Fruit fly (Drosophila melanogaster) whole organism, embryonic: ENCODE measurements around the gene Tep4.

Source experiments
- Abd-B ChIP-seq: fragments of 200-800 bp; sonication (Bioruptor generic); optimal IDR thresholded peaks from 2 replicates; lab custom pipeline; 2018; ENCODE audit warnings: missing biosample characterization, mild to moderate bottlenecking, missing genetic modification characterization, moderate library complexity
- Adf1 ChIP-seq: fragments of 200-800 bp; sonication (Bioruptor generic); IDR thresholded peaks from 2 replicates; pipeline ENCODE4 v1.3.6; 2022; ENCODE audit warnings: missing biosample characterization, missing genetic modification characterization
- Aef1 ChIP-seq: fragments of 200-800 bp; sonication (Bioruptor generic); IDR thresholded peaks from 3 replicates; pipeline ENCODE4 v1.3.6; 2022; ENCODE audit warnings: missing biosample characterization, missing genetic modification characterization
- BEAF-32 ChIP-seq: fragments of 200-800 bp; sonication (Bioruptor generic); optimal IDR thresholded peaks from 3 replicates; lab custom pipeline; 2017; ENCODE audit warnings: missing biosample characterization, missing genetic modification characterization, mild to moderate bottlenecking, moderate library complexity, missing genetic modification reagents
- CG10565 ChIP-seq: fragments of 200-800 bp; sonication (Bioruptor generic); optimal IDR thresholded peaks from 3 replicates; lab custom pipeline; 2016; ENCODE audit warnings: missing biosample characterization, mild to moderate bottlenecking, missing genetic modification characterization
- CG10654 ChIP-seq: fragments of 200-800 bp; sonication (Bioruptor generic); optimal IDR thresholded peaks from 2 replicates; lab custom pipeline; 2016; ENCODE audit warnings: missing biosample characterization, missing genetic modification characterization
- CG11085 ChIP-seq: fragments of 200-800 bp; sonication (Bioruptor generic); IDR thresholded peaks from 2 replicates; pipeline ENCODE4 v1.3.6; 2022; ENCODE audit warnings: missing biosample characterization, missing genetic modification characterization
- CG13123 ChIP-seq: fragments of 200-800 bp; sonication (Bioruptor generic); optimal IDR thresholded peaks from 2 replicates; lab custom pipeline; 2016; ENCODE audit warnings: missing biosample characterization, missing genetic modification characterization
- CG14667 ChIP-seq: fragments of 200-800 bp; sonication (Bioruptor generic); IDR thresholded peaks from 2 replicates; pipeline ENCODE4 v1.3.6; 2022; ENCODE audit warnings: missing biosample characterization, missing genetic modification characterization
- CG16813 ChIP-seq: fragments of 200-800 bp; sonication (Bioruptor generic); IDR thresholded peaks from 3 replicates; pipeline ENCODE4 v1.3.6; 2022; ENCODE audit warnings: missing biosample characterization, missing genetic modification characterization; ENCODE audit not compliant: partially characterized antibody
- CG16815 ChIP-seq: fragments of 200-800 bp; sonication (Bioruptor generic); optimal IDR thresholded peaks from 3 replicates; lab custom pipeline; 2017; ENCODE audit warnings: missing biosample characterization, mild to moderate bottlenecking, missing genetic modification characterization
- CG17328 ChIP-seq: fragments of 200-800 bp; sonication (Bioruptor generic); IDR thresholded peaks from 2 replicates; pipeline ENCODE4 v1.3.6; 2022; ENCODE audit warnings: missing biosample characterization, missing genetic modification characterization
- CG17802 ChIP-seq: fragments of 200-800 bp; sonication (Bioruptor generic); optimal IDR thresholded peaks from 2 replicates; lab custom pipeline; 2018; ENCODE audit warnings: missing biosample characterization, mild to moderate bottlenecking, missing genetic modification characterization, moderate library complexity
- CG3163 ChIP-seq: fragments of 200-800 bp; sonication (Bioruptor generic); optimal IDR thresholded peaks from 3 replicates; lab custom pipeline; 2016; ENCODE audit warnings: missing biosample characterization, missing genetic modification characterization
- CG5180 ChIP-seq: fragments of 200-800 bp; sonication (Bioruptor generic); optimal IDR thresholded peaks from 3 replicates; lab custom pipeline; 2017; ENCODE audit warnings: missing biosample characterization, missing genetic modification characterization, mild to moderate bottlenecking, moderate library complexity, missing genetic modification reagents
- CG7745 ChIP-seq: fragments of 200-800 bp; sonication (Bioruptor generic); optimal IDR thresholded peaks from 2 replicates; lab custom pipeline; 2018; ENCODE audit warnings: missing biosample characterization, mild to moderate bottlenecking, missing genetic modification characterization, moderate library complexity
- CG8478 ChIP-seq: fragments of >200 bp; optimal IDR thresholded peaks from 2 replicates; lab custom pipeline; 2018
- CG9727 ChIP-seq: fragments of 200-800 bp; sonication (Bioruptor generic); optimal IDR thresholded peaks from 3 replicates; lab custom pipeline; 2017; ENCODE audit warnings: missing biosample characterization, mild to moderate bottlenecking, missing genetic modification characterization
- Dip3 ChIP-seq: fragments of 200-800 bp; sonication (Bioruptor generic); optimal IDR thresholded peaks from 3 replicates; lab custom pipeline; 2016; ENCODE audit warnings: missing biosample characterization, missing genetic modification characterization
- E2f2 ChIP-seq: fragments of 200-800 bp; sonication (Bioruptor generic); IDR thresholded peaks from 2 replicates; pipeline ENCODE4 v1.3.6; 2022; ENCODE audit warnings: missing biosample characterization, missing genetic modification characterization
- Fer1 ChIP-seq: fragments of 200-800 bp; sonication (Bioruptor generic); optimal IDR thresholded peaks from 2 replicates; lab custom pipeline; 2017; ENCODE audit warnings: missing biosample characterization, mild to moderate bottlenecking, missing genetic modification characterization
- HLH54F ChIP-seq: fragments of 200-800 bp; sonication (Bioruptor generic); optimal IDR thresholded peaks from 3 replicates; lab custom pipeline; 2016; ENCODE audit warnings: missing biosample characterization, missing genetic modification characterization
- HmgZ ChIP-seq: fragments of 200-800 bp; sonication (Bioruptor generic); optimal IDR thresholded peaks from 2 replicates; lab custom pipeline; 2018; ENCODE audit warnings: missing biosample characterization, mild to moderate bottlenecking, missing genetic modification characterization
- Hmr ChIP-seq: fragments of 200-800 bp; sonication (Bioruptor generic); optimal IDR thresholded peaks from 3 replicates; lab custom pipeline; 2017; ENCODE audit warnings: mild to moderate bottlenecking, missing biosample characterization, missing genetic modification reagents, missing genetic modification characterization
- Hr78 ChIP-seq, 2 experiments: fragments of 200-800 bp in 1 of 2; fragments of >200 bp in 1 of 2; sonication (Bioruptor generic) in 1 of 2; optimal IDR thresholded peaks; 2 replicates each; lab custom pipeline; 2017 to 2019; ENCODE audit warnings: missing biosample characterization in 2 of 2, missing genetic modification characterization in 2 of 2, mild to moderate bottlenecking in 1 of 2, moderate library complexity in 1 of 2
- Hsf ChIP-seq: fragments of 200-800 bp; sonication (Bioruptor generic); optimal IDR thresholded peaks from 3 replicates; lab custom pipeline; 2016; ENCODE audit warnings: missing biosample characterization, missing genetic modification characterization
- Lhr ChIP-seq: fragments of 200-800 bp; sonication (Bioruptor generic); optimal IDR thresholded peaks from 3 replicates; lab custom pipeline; 2017; ENCODE audit warnings: mild to moderate bottlenecking, missing biosample characterization, missing genetic modification reagents, missing genetic modification characterization
- MESR4 ChIP-seq: fragments of 200-800 bp; sonication (Bioruptor generic); optimal IDR thresholded peaks from 2 replicates; lab custom pipeline; 2018; ENCODE audit warnings: missing biosample characterization, mild to moderate bottlenecking, missing genetic modification characterization, moderate library complexity
- Med ChIP-seq: fragments of 200-800 bp; sonication (Bioruptor generic); peaks from one replicate; lab custom pipeline; 2016; ENCODE audit warnings: missing biosample characterization, missing genetic modification characterization, mild to moderate bottlenecking, inconsistent platforms, moderate library complexity
- Pdp1 ChIP-seq, 2 experiments: fragments of 200-800 bp; sonication (Bioruptor generic); optimal IDR thresholded peaks; 3 replicates each; lab custom pipeline; 2016; ENCODE audit warnings: missing biosample characterization in 2 of 2, missing genetic modification characterization in 2 of 2, mild to moderate bottlenecking in 1 of 2, moderate library complexity in 1 of 2
- TFAM ChIP-seq: fragments of 200-800 bp; sonication (Bioruptor generic); optimal IDR thresholded peaks from 2 replicates; lab custom pipeline; 2017; ENCODE audit warnings: missing biosample characterization, missing genetic modification characterization, inconsistent platforms
- Xbp1 ChIP-seq: fragments of 200-800 bp; sonication (Bioruptor generic); optimal IDR thresholded peaks from 3 replicates; lab custom pipeline; 2016; ENCODE audit warnings: missing biosample characterization, mild to moderate bottlenecking, missing genetic modification characterization
- amos ChIP-seq: fragments of 200-800 bp; sonication (Bioruptor generic); IDR thresholded peaks from 2 replicates; pipeline ENCODE4 v1.3.6; 2022; ENCODE audit warnings: missing biosample characterization, missing genetic modification characterization; ENCODE audit not compliant: partially characterized antibody
- cg ChIP-seq: fragments of 200-800 bp; sonication (Bioruptor generic); optimal IDR thresholded peaks from 3 replicates; lab custom pipeline; 2019; ENCODE audit warnings: missing biosample characterization, mild to moderate bottlenecking, missing genetic modification characterization, moderate library complexity
- crol ChIP-seq: fragments of 200-800 bp; sonication (Bioruptor generic); IDR thresholded peaks from 2 replicates; pipeline ENCODE4 v1.3.6; 2022; ENCODE audit warnings: missing biosample characterization, missing genetic modification characterization
- dimm ChIP-seq: fragments of 200-800 bp; sonication (Bioruptor generic); IDR thresholded peaks from 2 replicates; pipeline ENCODE4 v1.3.6; 2022; ENCODE audit warnings: missing biosample characterization, missing genetic modification characterization
- dm ChIP-seq: fragments of 200-800 bp; sonication (Bioruptor generic); optimal IDR thresholded peaks from 3 replicates; lab custom pipeline; 2016; ENCODE audit warnings: missing biosample characterization, missing genetic modification characterization
- en ChIP-seq: fragments of 200-800 bp; sonication (Bioruptor generic); optimal IDR thresholded peaks from 2 replicates; lab custom pipeline; 2016; ENCODE audit warnings: missing biosample characterization, missing genetic modification characterization
- hbn ChIP-seq: fragments of 200-800 bp; sonication (Bioruptor generic); IDR thresholded peaks from 2 replicates; pipeline ENCODE4 v1.3.6; 2022; ENCODE audit warnings: missing biosample characterization, missing genetic modification characterization; ENCODE audit not compliant: partially characterized antibody
- insv ChIP-seq, 2 experiments: fragments of 200-800 bp; sonication (Bioruptor generic); optimal IDR thresholded peaks; 3 replicates each; lab custom pipeline; 2016 to 2018; ENCODE audit warnings: missing biosample characterization in 2 of 2, missing genetic modification characterization in 2 of 2
- inv ChIP-seq: fragments of 200-800 bp; sonication (Bioruptor generic); IDR thresholded peaks from 2 replicates; pipeline ENCODE4 v1.3.6; 2022; ENCODE audit warnings: missing biosample characterization, missing genetic modification characterization; ENCODE audit not compliant: partially characterized antibody
- klu ChIP-seq: fragments of 200-800 bp; sonication (Bioruptor generic); IDR thresholded peaks from 2 replicates; pipeline ENCODE4 v1.3.6; 2022; ENCODE audit warnings: missing biosample characterization, missing genetic modification characterization
- lab ChIP-seq: fragments of 200-800 bp; sonication (Bioruptor generic); optimal IDR thresholded peaks from 3 replicates; lab custom pipeline; 2017; ENCODE audit warnings: missing biosample characterization, missing genetic modification characterization, mild to moderate bottlenecking, moderate library complexity, missing genetic modification reagents
- nau ChIP-seq: fragments of 200-800 bp; sonication (Bioruptor generic); optimal IDR thresholded peaks from 3 replicates; lab custom pipeline; 2017; ENCODE audit warnings: missing biosample characterization, mild to moderate bottlenecking, missing genetic modification characterization, missing genetic modification reagents
- phol ChIP-seq: fragments of 200-800 bp; sonication (Bioruptor generic); optimal IDR thresholded peaks from 3 replicates; lab custom pipeline; 2018; ENCODE audit warnings: missing biosample characterization, mild to moderate bottlenecking, missing genetic modification characterization, moderate library complexity
- seq ChIP-seq: fragments of 200-800 bp; sonication (Bioruptor generic); IDR thresholded peaks from 2 replicates; pipeline ENCODE4 v1.3.6; 2022; ENCODE audit warnings: missing biosample characterization, missing genetic modification characterization
- shn ChIP-seq: fragments of 200-800 bp; sonication (Bioruptor generic); optimal IDR thresholded peaks from 3 replicates; lab custom pipeline; 2016; ENCODE audit warnings: missing biosample characterization, missing genetic modification characterization
- trem ChIP-seq: fragments of 200-800 bp; optimal IDR thresholded peaks from 3 replicates; lab custom pipeline; 2019; ENCODE audit warnings: missing biosample characterization, mild to moderate bottlenecking, missing genetic modification characterization, moderate library complexity
- vnd ChIP-seq: fragments of 200-800 bp; sonication (Bioruptor generic); IDR thresholded peaks from 3 replicates; pipeline ENCODE4 v1.3.6; 2022; ENCODE audit warnings: missing biosample characterization, missing genetic modification characterization; ENCODE audit not compliant: partially characterized antibody

The Tep4 gene

DNA sequence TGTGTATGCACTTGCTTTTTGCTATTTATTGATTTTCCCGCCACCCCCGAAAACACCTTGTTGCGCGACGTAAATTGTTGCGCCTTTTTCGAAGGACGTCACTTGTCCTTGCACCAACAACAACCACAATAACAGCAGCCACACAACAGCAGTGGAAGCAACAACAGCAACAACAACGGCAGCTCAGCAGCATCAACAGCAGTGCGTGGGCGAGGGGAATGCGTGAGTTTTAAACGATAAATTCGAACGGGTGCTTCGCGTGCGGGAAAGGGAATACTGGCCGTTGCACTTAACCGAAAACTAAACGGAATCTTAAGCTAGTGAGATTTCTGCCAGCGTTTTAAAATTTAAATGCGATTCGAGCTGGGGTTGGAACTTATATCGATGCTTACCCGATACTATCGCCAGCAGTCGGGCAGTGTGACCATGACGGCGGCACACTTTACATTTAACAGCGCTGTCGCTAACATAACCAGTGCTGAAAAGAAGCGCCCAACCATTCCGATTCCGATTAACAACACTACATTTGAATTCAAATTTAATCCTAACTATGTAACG, 39.9 kb upstream of the Tep4 start, which contains the start of gene cyst (continued):
- peak; percentile 46; the same call in 1 of the 2 replicates for TF ChIP-seq klu
- peak; percentile 94 for TF ChIP-seq inv
- TF ChIP-seq CG7745 = no peak
- TF ChIP-seq Hmr = peak; percentile 71
- TF ChIP-seq CG16813 (GFP tag; lab: Robert Waterston, UW) = peak; percentile 94
- no peak for TF ChIP-seq CG11085 (GFP tag; lab: Robert Waterston, UW)
- TF ChIP-seq dimm = no peak
- peak; percentile 91 for TF ChIP-seq cg (GFP tag; lab: Kevin White, UChicago)
- TF ChIP-seq Fer1 = peak; percentile 25
- TF ChIP-seq Abd-B (GFP tag; lab: Kevin White, UChicago) = peak; percentile 51
- TF ChIP-seq seq (GFP tag; lab: Robert Waterston, UW) = no peak
- peak; percentile 97 for TF ChIP-seq vnd
- peak; percentile 72 for TF ChIP-seq trem (tag; lab: Kevin White, UChicago)
- TF ChIP-seq nau (GFP tag; lab: Kevin White, UChicago) = no peak
- peak; percentile 96 for TF ChIP-seq hbn (GFP tag; lab: Robert Waterston, UW)
- TF ChIP-seq lab = peak; percentile 54
- no peak for TF ChIP-seq CG5180 (GFP tag; lab: Kevin White, UChicago)
- TF ChIP-seq HLH54F (GFP tag; lab: Kevin White, UChicago) = peak; percentile 57
- no peak for TF ChIP-seq CG17802 (tag; lab: Kevin White, UChicago)
- TF ChIP-seq amos = peak; percentile 97
- TF ChIP-seq Aef1 (GFP tag; lab: Robert Waterston, UW) = peak; percentile 21; the same call in 1 of the 3 replicates
- peak; percentile 9 for TF ChIP-seq CG10654
- peak; percentile 36 for TF ChIP-seq dm
- peak; percentile 83 for TF ChIP-seq CG8478 (lab: Kevin White, UChicago)
- TF ChIP-seq insv (GFP tag; optimal IDR thresholded peaks at IDR 0.05; lab: Kevin White, UChicago) = peak in 1 of 2 experiments; percentile 39
- TF ChIP-seq CG9727 (GFP tag; lab: Kevin White, UChicago) = peak; percentile 12
- TF ChIP-seq shn (GFP tag; lab: Kevin White, UChicago) = peak; percentile 2
- peak; percentile 98 for TF ChIP-seq BEAF-32 (GFP tag; lab: Kevin White, UChicago)
- TF ChIP-seq CG17328 (GFP tag; lab: Robert Waterston, UW) = no peak
- TF ChIP-seq Med (GFP tag; lab: Kevin White, UChicago) = peak; percentile 90
- peak; percentile 39 for TF ChIP-seq Dip3 (GFP tag; lab: Kevin White, UChicago)
- peak; percentile 14 for TF ChIP-seq CG13123 (GFP tag; lab: Kevin White, UChicago)
- peak; percentile 76 for TF ChIP-seq HmgZ (tag; lab: Kevin White, UChicago)
- TF ChIP-seq Hsf (GFP tag; lab: Kevin White, UChicago) = peak; percentile 18
- no peak for TF ChIP-seq TFAM
- TF ChIP-seq CG10565 (GFP tag; lab: Kevin White, UChicago) = no peak
- TF ChIP-seq CG14667 = no peak
- peak; percentile 86 for TF ChIP-seq E2f2 (GFP tag; lab: Robert Waterston, UW)
- TF ChIP-seq phol (tag; lab: Kevin White, UChicago) = peak; percentile 51
- TF ChIP-seq Pdp1 (GFP tag; optimal IDR thresholded peaks at IDR 0.05; lab: Kevin White, UChicago) = peak in 1 of 2 experiments; percentile 17
- TF ChIP-seq en (GFP tag; lab: Kevin White, UChicago) = peak; percentile 20
- no peak for TF ChIP-seq Hr78 (GFP tag; optimal IDR thresholded peaks at IDR 0.05; lab: Kevin White, UChicago)
- TF ChIP-seq Lhr = peak; percentile 80
- peak; percentile 38 for TF ChIP-seq Xbp1 (GFP tag; lab: Kevin White, UChicago)
- TF ChIP-seq crol (GFP tag; lab: Robert Waterston, UW) = peak; percentile 72
- TF ChIP-seq MESR4 = peak; percentile 82
- TF ChIP-seq CG3163 = peak; percentile 20
- TF ChIP-seq Adf1 (GFP tag; lab: Robert Waterston, UW) = peak; percentile 23; the same call in 1 of the 2 replicates
- TF ChIP-seq CG16815 = no peak
